Fruit fly (Drosophila melanogaster): Measurements from ENCODE around the gene CG4440.

DNA sequence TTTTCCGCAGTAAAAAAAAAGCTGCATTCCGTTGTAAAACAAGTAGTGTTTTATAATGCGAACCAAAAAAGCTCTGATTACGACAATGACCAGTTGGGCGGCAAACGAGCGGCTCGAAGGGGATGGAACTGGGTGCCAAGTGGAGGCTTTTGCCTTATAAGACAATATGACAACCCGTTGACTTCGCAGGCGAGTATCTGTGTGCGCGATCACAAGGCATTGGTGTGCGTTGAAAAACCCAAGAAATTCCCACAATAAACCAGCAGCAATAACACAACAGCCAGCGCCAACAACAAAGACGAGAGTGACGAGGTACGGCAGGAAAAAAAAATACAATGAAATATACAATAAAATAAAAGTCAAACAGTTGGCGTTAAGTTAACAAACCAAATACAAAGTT, 14.7 kb upstream of the CG4440 start:
- TF ChIP-seq Snoo (tag; optimal IDR thresholded peaks at IDR 0.05) (peak; percentile 23), D1 (tag; optimal IDR thresholded peaks at IDR 0.05) (no peak), fd96Ca (GFP tag; IDR thresholded peaks at IDR 0.05) (no peak; the same call in 2 of the 3 replicates), CG8301 (tag; optimal IDR thresholded peaks at IDR 0.05) (no peak), CG13204 (GFP tag; optimal IDR thresholded peaks at IDR 0.05) (no peak), CG4496 (GFP tag; IDR thresholded peaks at IDR 0.05) (no peak), CG14655 (GFP tag; optimal IDR thresholded peaks at IDR 0.05) (no peak), CG32121 (GFP tag; IDR thresholded peaks at IDR 0.05) (peak; percentile 40; the same call in 1 of the 2 replicates), CG10348 (GFP tag; IDR thresholded peaks at IDR 0.05) (no peak)
